Fruit fly (Drosophila melanogaster) ovary, adult (tissue): ENCODE data around the gene CG32603.
A peak's percentile ranks its signal among the peaks of the same experiment; 100 is the strongest.

Experiments
- CG17801 ChIP-seq: fragments of 200-800 bp; optimal IDR thresholded peaks from 2 replicates; lab custom pipeline; 2019; ENCODE audit warnings: missing biosample characterization, mild to moderate bottlenecking, missing genetic modification characterization, moderate library complexity; ENCODE audit not compliant: partially characterized antibody

Gene CG32603

DNA sequence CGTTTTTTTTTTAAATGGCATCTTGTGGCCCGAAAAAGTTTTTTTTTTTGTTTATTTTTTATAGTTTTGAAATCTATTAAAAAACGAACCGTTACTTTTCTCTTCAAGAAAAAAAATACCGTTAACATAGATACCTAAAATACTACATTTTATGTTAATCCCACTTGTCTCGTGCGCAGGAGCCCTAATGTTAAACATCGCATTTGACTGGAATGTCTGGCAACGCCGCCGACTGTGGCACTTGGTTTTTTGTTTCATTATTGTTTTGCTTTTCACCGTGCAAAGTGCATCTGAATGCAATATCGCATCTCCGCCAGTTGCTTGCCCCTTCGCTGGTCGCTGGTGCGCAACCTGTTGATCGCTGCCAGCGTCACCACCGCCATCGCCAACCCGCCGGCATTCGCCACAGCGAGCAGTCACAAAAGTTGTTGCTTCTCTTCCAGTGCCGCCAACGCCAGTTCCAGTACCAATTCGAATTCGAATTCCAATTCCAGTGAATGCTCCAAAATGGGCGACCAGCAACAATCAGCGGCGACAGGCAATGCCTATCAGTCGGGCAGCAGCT is 15.7 kb downstream of the CG32603 start, which contains the start of gene CG11590:
Gene CG11590, plus strand, starts transcription at position 212 of the 565 bp plus-strand sequence.
- no peak for TF ChIP-seq CG17801 (GFP tag; lab: Kevin White, UChicago)

- TF ChIP-seq CG17801 (GFP tag; lab: Kevin White, UChicago), result no peak
These were observed 16.8 kb downstream of the CG32603 start, which contains the start of gene Prp16 for dm6 chrX:14201178-14201577. Gene Prp16 (plus strand): TSS chrX:14201362.

DNA sequence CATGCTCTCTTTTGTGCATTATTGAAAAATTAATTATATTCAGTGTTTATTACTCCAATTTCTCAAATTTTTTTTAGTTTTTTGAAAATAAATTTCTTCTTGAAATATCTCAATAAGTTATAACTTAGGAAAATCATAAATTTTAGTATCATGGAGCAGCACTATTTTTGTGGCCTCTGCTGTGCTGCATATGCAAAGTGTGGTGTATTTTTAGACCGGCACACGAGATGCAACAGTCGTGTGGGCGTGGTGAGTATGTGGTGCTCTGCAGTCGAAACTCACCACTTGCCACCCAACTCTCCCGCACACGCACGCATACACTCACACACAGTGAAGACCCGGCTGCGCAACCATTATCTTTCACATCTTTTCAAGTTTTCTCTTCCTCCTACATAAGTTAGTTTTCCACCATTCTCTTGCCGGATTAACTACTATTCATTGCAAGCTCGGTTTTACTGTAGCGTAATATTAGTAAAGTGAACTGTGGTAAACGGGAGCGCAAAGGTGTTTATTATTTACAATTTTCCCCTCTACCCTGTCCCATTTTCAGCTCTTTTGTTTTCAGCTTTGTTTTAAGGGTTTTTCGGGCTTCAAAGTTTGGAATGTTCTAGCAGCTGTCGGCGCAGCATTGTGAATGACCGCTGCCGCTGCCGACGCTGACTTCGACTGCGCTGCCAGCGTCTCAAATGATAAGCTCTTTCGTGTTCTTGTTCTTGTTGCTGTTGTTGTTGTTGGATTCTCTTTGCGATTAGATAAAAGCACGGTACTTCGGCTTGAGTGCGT is 24.3 kb downstream of the CG32603 start:
- TF ChIP-seq CG17801 (GFP tag; lab: Kevin White, UChicago), result peak; percentile 49

DNA sequence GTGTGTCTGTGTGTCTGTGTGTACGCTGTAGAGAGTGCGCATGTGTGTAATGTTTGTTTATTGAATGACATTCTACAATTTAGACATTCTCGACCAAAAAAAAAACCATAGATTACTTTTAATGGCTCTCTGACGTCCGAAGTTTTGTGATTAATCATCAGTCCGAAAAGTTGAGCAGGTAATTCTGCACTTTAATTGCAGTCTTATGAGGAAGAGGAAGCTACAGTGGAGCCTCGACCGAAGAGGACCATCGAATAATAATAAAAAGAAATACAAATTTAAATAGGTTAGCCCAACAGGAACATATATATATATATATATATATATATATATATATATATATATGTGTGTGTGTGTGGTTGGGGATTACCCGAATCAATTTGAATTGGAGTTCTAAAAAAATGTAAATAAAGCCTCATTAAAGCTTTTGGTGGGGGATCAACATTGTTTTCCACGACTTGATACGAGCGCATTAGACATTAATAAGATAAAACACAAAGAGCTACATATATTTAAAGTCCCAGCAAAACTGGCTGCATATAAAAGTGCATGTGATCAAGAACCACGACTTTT is 24.9 kb downstream of the CG32603 start:
- no peak for TF ChIP-seq CG17801 (GFP tag; lab: Kevin White, UChicago)

- TF ChIP-seq CG17801 (GFP tag; lab: Kevin White, UChicago), result peak; percentile 49
These were observed 27.0 kb downstream of the CG32603 start for dm6 chrX:14211250-14211944.

dm6 chrX:14212147-14212792 is 27.9 kb downstream of the CG32603 start:
- TF ChIP-seq CG17801 (GFP tag; lab: Kevin White, UChicago), result no peak

DNA sequence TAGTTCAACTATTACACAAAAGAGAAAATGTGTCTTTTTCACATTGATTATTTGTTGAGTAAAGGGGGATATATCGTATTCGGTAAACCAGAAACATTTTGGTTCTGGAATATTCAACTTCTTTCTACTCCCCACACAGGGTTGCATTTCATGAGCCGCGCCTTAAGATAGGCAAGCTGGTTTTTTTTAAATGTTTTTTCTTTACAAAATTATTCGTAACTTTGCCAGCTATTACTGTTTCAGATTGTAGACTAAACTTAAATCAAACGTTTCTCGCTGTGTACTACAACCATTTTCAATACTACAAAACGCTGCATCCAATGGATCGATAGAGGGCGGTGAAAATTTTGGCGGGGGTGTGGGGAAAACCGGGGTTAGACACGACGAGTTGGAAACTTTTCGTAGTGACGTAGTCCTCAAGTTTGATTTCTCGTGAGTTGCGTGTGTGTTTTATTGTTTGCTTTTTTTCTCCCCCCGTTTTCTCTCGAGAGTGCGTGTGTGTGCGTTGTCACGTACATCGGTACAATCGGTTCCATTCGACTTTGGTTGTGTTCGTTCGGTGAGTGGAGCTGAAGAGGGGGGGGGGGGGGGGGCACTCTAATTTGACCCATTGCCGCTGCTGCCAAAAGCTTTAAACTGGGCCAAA is 29.3 kb downstream of the CG32603 start:
- TF ChIP-seq CG17801 (GFP tag; lab: Kevin White, UChicago), result no peak

- TF ChIP-seq CG17801 (GFP tag; lab: Kevin White, UChicago), result peak; percentile 79
These were observed 30.4 kb downstream of the CG32603 start for dm6 chrX:14214505-14215449.

- TF ChIP-seq CG17801 (GFP tag; lab: Kevin White, UChicago), result no peak
These were observed 31.5 kb downstream of the CG32603 start for dm6 chrX:14215834-14216233.

- no peak for TF ChIP-seq CG17801 (GFP tag; lab: Kevin White, UChicago)
These were observed 32.5 kb downstream of the CG32603 start for dm6 chrX:14216844-14217243.

- peak; percentile 91 for TF ChIP-seq CG17801 (GFP tag; lab: Kevin White, UChicago)
These were observed 33.7 kb downstream of the CG32603 start for dm6 chrX:14218045-14218483.

dm6 chrX:14221182-14221581 is 36.8 kb downstream of the CG32603 start:
- no peak for TF ChIP-seq CG17801 (GFP tag; lab: Kevin White, UChicago)

dm6 chrX:14221995-14222394 is 37.6 kb downstream of the CG32603 start:
- no peak for TF ChIP-seq CG17801 (GFP tag; lab: Kevin White, UChicago)
